Worm (Caenorhabditis elegans) whole organism, L2 larva: ENCODE measurements around the gene pho-4.

Source experiments
- R02D3.7 ChIP-seq: fragments of 150-350 bp; optimal IDR thresholded peaks from 2 replicates; lab custom pipeline; 2014; ENCODE audit warnings: missing biosample characterization, missing genetic modification characterization
- ceh-82 ChIP-seq: fragments of 150-350 bp; optimal IDR thresholded peaks from 2 replicates; lab custom pipeline; 2014; ENCODE audit warnings: missing biosample characterization, missing genetic modification characterization
- dmd-4 ChIP-seq: sonication (generic microtip); optimal IDR thresholded peaks from 2 replicates; lab custom pipeline; 2017; ENCODE audit warnings: missing biosample characterization, missing genetic modification characterization
- nhr-11 ChIP-seq: fragments of 150-350 bp; optimal IDR thresholded peaks from 2 replicates; lab custom pipeline; 2014; ENCODE audit warnings: missing biosample characterization, missing genetic modification characterization
- nhr-23 ChIP-seq: fragments of 150-350 bp; optimal IDR thresholded peaks from 2 replicates; lab custom pipeline; 2014; ENCODE audit warnings: missing biosample characterization, missing genetic modification reagents, missing genetic modification characterization
- nhr-25 ChIP-seq: fragments of 150-350 bp; sonication (generic microtip); optimal IDR thresholded peaks from 3 replicates; lab custom pipeline; 2014; ENCODE audit warnings: missing biosample characterization, missing genetic modification characterization
- nhr-77 ChIP-seq: fragments of 150-350 bp; optimal IDR thresholded peaks from 2 replicates; lab custom pipeline; 2014; ENCODE audit warnings: missing biosample characterization, missing genetic modification characterization
- skn-1 ChIP-seq: sonication (generic microtip); optimal IDR thresholded peaks from 2 replicates; lab custom pipeline; 2017; ENCODE audit warnings: missing biosample characterization, missing genetic modification characterization
- snpc-4 ChIP-seq: fragments of 150-350 bp; optimal IDR thresholded peaks from 2 replicates; lab custom pipeline; 2014; ENCODE audit warnings: missing biosample characterization, missing genetic modification characterization
- ztf-11 ChIP-seq: sonication (generic microtip); optimal IDR thresholded peaks from 2 replicates; lab custom pipeline; 2017; ENCODE audit warnings: missing biosample characterization, missing genetic modification characterization

DNA sequence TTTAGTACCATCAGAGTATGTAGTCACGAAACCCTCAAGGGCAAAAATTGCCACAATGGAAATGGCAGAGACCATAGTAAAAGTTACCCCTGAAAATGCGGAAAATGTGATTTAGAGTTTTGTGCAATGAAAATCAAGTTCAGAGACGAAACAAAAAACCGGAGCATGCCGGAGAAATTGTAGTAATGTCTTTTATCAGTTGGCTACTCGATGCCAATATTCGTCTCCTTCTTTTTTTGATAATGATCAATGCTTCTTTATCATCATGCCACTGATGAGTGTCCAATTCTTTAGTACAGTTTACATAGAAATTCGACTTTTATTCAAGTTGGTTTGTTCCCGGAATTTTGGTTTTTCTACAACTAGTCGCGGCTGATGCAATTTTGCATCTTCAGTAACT, 2.5 kb downstream of the pho-4 start, which contains the start of gene pho-1:
- TF ChIP-seq nhr-25 (tag; lab: Kevin White, UChicago), result no peak
- no peak for TF ChIP-seq dmd-4 (tag; lab: Kevin White, UChicago)
- no peak for TF ChIP-seq nhr-77 (tag; lab: Kevin White, UChicago)
- no peak for TF ChIP-seq snpc-4 (tag; lab: Kevin White, UChicago)
- no peak for TF ChIP-seq nhr-23 (tag; lab: Kevin White, UChicago)
- no peak for TF ChIP-seq ztf-11 (tag; lab: Kevin White, UChicago)
- no peak for TF ChIP-seq skn-1 (tag; lab: Kevin White, UChicago)
- TF ChIP-seq nhr-11 (tag; lab: Kevin White, UChicago), result no peak
- TF ChIP-seq R02D3.7 (tag; lab: Kevin White, UChicago), result no peak
- TF ChIP-seq ceh-82 (tag; lab: Kevin White, UChicago), result no peak
